Worm (Caenorhabditis elegans): ENCODE results near the gene H12I13.6.

The H12I13.6 gene

DNA sequence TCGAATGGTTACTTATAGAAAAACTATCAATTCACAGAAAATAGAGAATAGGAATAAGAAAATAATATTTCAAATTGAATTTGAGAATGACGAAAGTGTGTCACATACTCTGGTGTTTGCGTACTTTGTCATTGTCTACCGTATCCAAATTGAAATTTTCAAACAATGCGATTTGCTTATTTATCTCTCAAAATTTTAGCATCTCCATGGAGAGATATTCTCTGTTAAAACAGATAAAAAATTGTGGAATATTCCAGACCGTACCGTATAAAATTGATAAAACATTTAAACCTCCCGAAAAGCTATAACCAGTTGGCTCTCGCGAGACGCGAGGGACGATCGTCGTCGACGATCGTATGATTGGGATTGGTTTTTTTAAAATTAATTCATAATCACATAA lies 3.0 kb downstream of the H12I13.6 start, which contains the start of gene fbf-1:
fbf-1 (minus strand) TSS at position 101 of the 400 bp plus-strand sequence.
- TF ChIP-seq nhr-12 (tag; optimal IDR thresholded peaks at IDR 0.05) (no peak), lir-3 (tag; optimal IDR thresholded peaks at IDR 0.05; ENCODE audit: poor library complexity) (no peak), xbp-1 (tag; optimal IDR thresholded peaks at IDR 0.05) (no peak), ztf-11 (tag; optimal IDR thresholded peaks at IDR 0.05) (no peak), dsc-1 (tag; optimal IDR thresholded peaks at IDR 0.05) (no peak), ceh-8 (GFP tag; optimal IDR thresholded peaks at IDR 0.05) (no peak), nhr-85 (tag) (no peak), nhr-237 (tag; optimal IDR thresholded peaks at IDR 0.05) (no peak), Y116A8C.19 (tag; optimal IDR thresholded peaks at IDR 0.05; ENCODE audit: borderline replicate concordance) (no peak), unc-62 (GFP tag; optimal IDR thresholded peaks at IDR 0.05) (no peak), elt-2 (tag; optimal IDR thresholded peaks at IDR 0.05) (no peak), nhr-76 (tag; optimal IDR thresholded peaks at IDR 0.05) (no peak)

DNA sequence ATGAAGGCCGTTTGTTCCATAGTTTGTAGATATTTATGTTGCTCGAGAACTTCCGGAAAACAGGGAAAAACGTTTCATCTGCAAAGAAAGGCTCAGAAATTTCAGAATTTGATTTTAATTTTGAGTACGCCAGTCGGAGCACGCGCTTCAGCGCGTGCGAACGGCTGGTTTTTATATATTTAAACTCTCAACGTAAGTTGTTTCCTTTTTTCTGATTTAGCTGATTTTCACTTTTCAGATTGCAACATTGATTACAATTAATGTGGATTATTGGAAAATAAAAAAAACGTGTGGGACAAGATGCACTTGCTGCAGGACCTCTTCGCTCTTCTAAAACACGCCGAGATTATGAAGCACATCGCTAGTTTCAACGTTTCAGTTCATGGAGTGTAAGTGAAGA lies 4.9 kb downstream of the H12I13.6 start, which contains the start of gene F21H12.3:
F21H12.3 (plus strand) TSS at position 301 of the 400 bp plus-strand sequence.
- no peak for TF ChIP-seq ceh-90 (tag; optimal IDR thresholded peaks at IDR 0.05)
- TF ChIP-seq egl-27 (tag; optimal IDR thresholded peaks at IDR 0.05), result no peak
- no peak for TF ChIP-seq lin-35 (GFP tag; optimal IDR thresholded peaks at IDR 0.05)
- no peak for TF ChIP-seq elt-3 (tag; optimal IDR thresholded peaks at IDR 0.05)
- no peak for TF ChIP-seq dpl-1 (GFP tag; optimal IDR thresholded peaks at IDR 0.05)
- no peak for TF ChIP-seq sup-37 (GFP tag; optimal IDR thresholded peaks at IDR 0.05)
- TF ChIP-seq pag-3 (tag; optimal IDR thresholded peaks at IDR 0.05; ENCODE audit: borderline replicate concordance, insufficient read depth), result no peak
- no peak for TF ChIP-seq lin-13 (GFP tag; optimal IDR thresholded peaks at IDR 0.05)
- no peak for TF ChIP-seq unc-86 (tag; optimal IDR thresholded peaks at IDR 0.05)
- no peak for TF ChIP-seq mdl-1 (tag; optimal IDR thresholded peaks at IDR 0.05)
- TF ChIP-seq unc-62 (GFP tag; optimal IDR thresholded peaks at IDR 0.05), result no peak
- no peak for TF ChIP-seq nhr-28 (tag; optimal IDR thresholded peaks at IDR 0.05)
- no peak for TF ChIP-seq lsy-2 (tag; optimal IDR thresholded peaks at IDR 0.05)
- no peak for TF ChIP-seq tbx-2 (tag; optimal IDR thresholded peaks at IDR 0.05)
- TF ChIP-seq skn-1 (tag; optimal IDR thresholded peaks at IDR 0.05), result no peak
- no peak for TF ChIP-seq nhr-71 (tag; optimal IDR thresholded peaks at IDR 0.05)
- TF ChIP-seq snpc-4 (tag; optimal IDR thresholded peaks at IDR 0.05), result no peak

DNA sequence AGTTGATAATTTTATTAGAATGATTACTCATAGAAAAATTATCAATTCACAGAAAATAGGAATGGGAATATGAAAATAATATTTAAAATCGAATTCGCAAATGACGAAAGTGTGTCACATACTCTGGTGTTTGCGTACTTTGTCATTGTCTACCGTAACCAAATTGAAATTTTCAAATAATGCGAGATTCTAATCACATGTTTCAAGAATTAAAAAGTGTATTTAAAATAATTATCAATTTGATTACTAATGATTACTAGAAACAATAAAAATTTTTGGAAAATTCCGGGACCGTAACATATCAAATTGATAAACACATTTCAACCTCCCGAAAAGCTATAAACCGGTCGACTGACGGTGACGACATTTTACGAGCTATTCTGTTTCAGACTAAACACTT lies 13.7 kb downstream of the H12I13.6 start, which contains the start of the genes fbf-2 and nspg-3:
fbf-2 (minus strand) TSS at position 101 of the 400 bp plus-strand sequence.
nspg-3 (plus strand) TSS at position 388 of the 400 bp plus-strand sequence.
- TF ChIP-seq nhr-19 (GFP tag; conservative IDR thresholded peaks at IDR 0.05) (no peak), rnt-1 (tag; optimal IDR thresholded peaks at IDR 0.05) (no peak), efl-3 (GFP tag; optimal IDR thresholded peaks at IDR 0.05) (no peak), sox-4 (tag; optimal IDR thresholded peaks at IDR 0.05) (no peak), ztf-4 (tag; optimal IDR thresholded peaks at IDR 0.05) (no peak), skn-1 (tag; optimal IDR thresholded peaks at IDR 0.05) (no peak), nhr-84 (tag; optimal IDR thresholded peaks at IDR 0.05) (no peak), efl-1 (optimal IDR thresholded peaks at IDR 0.05) (no peak), efl-1 (GFP tag; optimal IDR thresholded peaks at IDR 0.05 in 1 of 2) (no peak), ceh-82 (tag; optimal IDR thresholded peaks at IDR 0.05) (no peak), ceh-90 (tag; optimal IDR thresholded peaks at IDR 0.05) (no peak), vab-15 (tag; optimal IDR thresholded peaks at IDR 0.05) (no peak), sup-37 (GFP tag; optimal IDR thresholded peaks at IDR 0.05) (no peak), nhr-47 (tag; optimal IDR thresholded peaks at IDR 0.05) (no peak), swsn-7 (tag; optimal IDR thresholded peaks at IDR 0.05) (no peak)
